Fruit fly (Drosophila melanogaster): ENCODE measurements around the gene prage.

The prage gene

dm6 chrX:1849914-1850313 is 76.4 kb downstream of the prage start (continued):
- TF ChIP-seq PHDP (tag; optimal IDR thresholded peaks at IDR 0.05) (peak; percentile 92), fd64A (GFP tag; optimal IDR thresholded peaks at IDR 0.05) (peak; percentile 56), mirr (GFP tag; optimal IDR thresholded peaks at IDR 0.05) (peak; percentile 82), CG10462 (GFP tag; optimal IDR thresholded peaks at IDR 0.05) (peak; percentile 53), peb (GFP tag; IDR thresholded peaks at IDR 0.05) (peak; percentile 37; the same call in 1 of the 2 replicates), CG18599 (GFP tag; optimal IDR thresholded peaks at IDR 0.05) (peak; percentile 96), CG9797 (GFP tag; optimal IDR thresholded peaks at IDR 0.05) (no peak), YL-1 (GFP tag; optimal IDR thresholded peaks at IDR 0.05) (peak; percentile 57), CrebB (tag; optimal IDR thresholded peaks at IDR 0.05) (peak; percentile 85), dan (GFP tag; IDR thresholded peaks at IDR 0.05) (no peak), wor (GFP tag; IDR thresholded peaks at IDR 0.05) (peak; percentile 43), eve (GFP tag; optimal IDR thresholded peaks at IDR 0.05) (peak in 1 of 2 experiments; percentile 89), ems (GFP tag; optimal IDR thresholded peaks at IDR 0.05) (peak; percentile 78), CG9817 (tag; optimal IDR thresholded peaks at IDR 0.05) (peak; percentile 88), CG16863 (GFP tag; optimal IDR thresholded peaks at IDR 0.05) (peak; percentile 62), lab (GFP tag; optimal IDR thresholded peaks at IDR 0.05) (peak; percentile 97), CG7745 (tag; optimal IDR thresholded peaks at IDR 0.05) (no peak), corto (GFP tag; optimal IDR thresholded peaks at IDR 0.05) (peak; percentile 26), CG3726 (GFP tag; IDR thresholded peaks at IDR 0.05) (0 out of 3 replicates have a peak, but pooled peaks have one; percentile 41), Camta (GFP tag; optimal IDR thresholded peaks at IDR 0.05) (peak; percentile 47), Kr (GFP tag; optimal IDR thresholded peaks at IDR 0.05) (no peak), wdn (GFP tag; IDR thresholded peaks at IDR 0.05) (peak; percentile 77), Bdp1 (GFP tag; optimal IDR thresholded peaks at IDR 0.05) (peak; percentile 44), CG8359 (GFP tag; optimal IDR thresholded peaks at IDR 0.05; ENCODE audit: borderline replicate concordance) (peak; percentile 46), CG15514 (GFP tag; optimal IDR thresholded peaks at IDR 0.05) (peak; percentile 85), bowl (GFP tag; IDR thresholded peaks at IDR 0.05) (peak; percentile 25; the same call in 1 of the 2 replicates), H2.0 (GFP tag; IDR thresholded peaks at IDR 0.05) (peak; percentile 74), Blimp-1 (GFP tag; optimal IDR thresholded peaks at IDR 0.05) (peak; percentile 80), br (optimal IDR thresholded peaks at IDR 0.05) (no peak), org-1 (GFP tag; optimal IDR thresholded peaks at IDR 0.05) (peak; percentile 85), CG7839 (tag; optimal IDR thresholded peaks at IDR 0.05) (peak; percentile 92), HLHmδ (GFP tag; optimal IDR thresholded peaks at IDR 0.05) (no peak), slbo (GFP tag; IDR thresholded peaks at IDR 0.05) (peak; percentile 90), CG16815 (GFP tag; optimal IDR thresholded peaks at IDR 0.05) (peak; percentile 63), sens-2 (GFP tag; IDR thresholded peaks at IDR 0.05) (peak; percentile 58), CG15269 (tag; optimal IDR thresholded peaks at IDR 0.05) (peak; percentile 91), Jarid2 (GFP tag; optimal IDR thresholded peaks at IDR 0.05) (peak; percentile 57), HLH54F (GFP tag; optimal IDR thresholded peaks at IDR 0.05) (peak; percentile 72), pan (optimal IDR thresholded peaks at IDR 0.05) (no peak), pan (GFP tag; optimal IDR thresholded peaks at IDR 0.05 in 1 of 2, IDR thresholded peaks at IDR 0.05 in 1 of 2) (peak in 1 of 2 experiments; percentile 79), CG3847 (GFP tag; IDR thresholded peaks at IDR 0.05) (peak; percentile 86), en (GFP tag; optimal IDR thresholded peaks at IDR 0.05) (peak; percentile 48), lmd (GFP tag; IDR thresholded peaks at IDR 0.05) (peak; percentile 86), salm (tag; optimal IDR thresholded peaks at IDR 0.05) (peak; percentile 68), Atf3 (GFP tag; optimal IDR thresholded peaks at IDR 0.05) (peak; percentile 36), CG18262 (tag; optimal IDR thresholded peaks at IDR 0.05) (peak; percentile 82), ssp (GFP tag; IDR thresholded peaks at IDR 0.05) (peak; percentile 43), CG4360 (GFP tag; IDR thresholded peaks at IDR 0.05) (no peak), MESR4 (GFP tag; optimal IDR thresholded peaks at IDR 0.05) (peak; percentile 37), danr (GFP tag; IDR thresholded peaks at IDR 0.05) (no peak), Sry-δ (GFP tag; optimal IDR thresholded peaks at IDR 0.05) (peak; percentile 30)

Measured in whole organism, embryonic.